Worm (Caenorhabditis elegans): ENCODE measurements around the gene ceh-7.

Gene ceh-7

DNA sequence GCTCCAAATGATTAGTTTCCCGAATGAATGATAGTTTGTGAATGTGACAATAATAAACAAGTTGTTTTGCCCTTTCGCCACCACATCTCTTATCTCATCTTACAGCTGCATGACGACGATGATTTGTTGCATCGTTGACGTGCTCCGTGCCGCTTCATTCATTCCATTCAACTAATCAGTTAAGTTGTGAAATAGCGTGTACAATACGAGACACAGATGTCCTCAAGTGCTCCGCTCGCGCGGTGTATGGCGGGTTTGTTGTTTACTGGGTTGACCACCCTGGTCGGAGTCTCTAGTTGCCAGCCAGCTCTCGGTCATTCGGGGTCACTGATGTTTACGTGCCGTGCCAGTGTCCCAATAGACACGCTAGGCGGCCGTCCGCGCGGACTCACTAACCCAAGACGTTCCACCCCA is 44.3 kb upstream of the ceh-7 start (continued):
- TF ChIP-seq dmd-6 (GFP tag; IDR thresholded peaks at IDR 0.05) = no peak
- TF ChIP-seq R02D3.7 (tag; optimal IDR thresholded peaks at IDR 0.05) = no peak
- peak; percentile 49 for TF ChIP-seq set-16 (GFP tag; IDR thresholded peaks at IDR 0.05)
- TF ChIP-seq daf-16 (GFP tag; optimal IDR thresholded peaks at IDR 0.05) = peak in 1 of 2 experiments; percentile 82
- TF ChIP-seq daf-16 (tag; optimal IDR thresholded peaks at IDR 0.05) = peak; percentile 98
- no peak for TF ChIP-seq nhr-102 (tag; optimal IDR thresholded peaks at IDR 0.05)
- TF ChIP-seq lim-7 (GFP tag; IDR thresholded peaks at IDR 0.05) = no peak
- TF ChIP-seq saeg-2 (GFP tag; IDR thresholded peaks at IDR 0.05) = no peak
- TF ChIP-seq T26A8.4 (GFP tag; IDR thresholded peaks at IDR 0.05) = peak; percentile 14; the same call in 1 of the 2 replicates
- TF ChIP-seq T20F7.1 (GFP tag; optimal IDR thresholded peaks at IDR 0.05) = no peak
- TF ChIP-seq lin-13 (GFP tag; optimal IDR thresholded peaks at IDR 0.05) = no peak
- no peak for TF ChIP-seq ceh-28 (tag; optimal IDR thresholded peaks at IDR 0.05)
- no peak for TF ChIP-seq ceh-32 (tag; optimal IDR thresholded peaks at IDR 0.05; ENCODE audit: poor library complexity)
- TF ChIP-seq unc-62 (GFP tag; optimal IDR thresholded peaks at IDR 0.05 in 1 of 2) = no peak
- no peak for TF ChIP-seq unc-62 (tag; optimal IDR thresholded peaks at IDR 0.05)
- TF ChIP-seq nhr-6 (tag; optimal IDR thresholded peaks at IDR 0.05) = no peak
- peak; percentile 38 for TF ChIP-seq nhr-28 (tag; optimal IDR thresholded peaks at IDR 0.05)
- TF ChIP-seq ceh-20 (GFP tag; IDR thresholded peaks at IDR 0.05) = no peak
- TF ChIP-seq ZK337.2 (GFP tag; IDR thresholded peaks at IDR 0.05) = no peak
- TF ChIP-seq nhr-111 (GFP tag; optimal IDR thresholded peaks at IDR 0.05) = no peak
- TF ChIP-seq zfp-2 (tag; optimal IDR thresholded peaks at IDR 0.05) = no peak
- TF ChIP-seq F44E2.7 (GFP tag; IDR thresholded peaks at IDR 0.05) = no peak
- TF ChIP-seq Y5F2A.4 (GFP tag; optimal IDR thresholded peaks at IDR 0.05) = no peak
- no peak for TF ChIP-seq fkh-10 (GFP tag; optimal IDR thresholded peaks at IDR 0.05)
- no peak for TF ChIP-seq D1046.2 (GFP tag; IDR thresholded peaks at IDR 0.05)
- TF ChIP-seq hlh-30 (tag; optimal IDR thresholded peaks at IDR 0.05; ENCODE audit: insufficient read depth) = peak; percentile 31
- TF ChIP-seq pha-4 (GFP tag; IDR thresholded peaks at IDR 0.05) = no peak
- no peak for TF ChIP-seq pha-4 (tag; optimal IDR thresholded peaks at IDR 0.05)
- no peak for TF ChIP-seq attf-4 (tag; optimal IDR thresholded peaks at IDR 0.05)
- TF ChIP-seq mxl-2 (GFP tag; conservative IDR thresholded peaks at IDR 0.05) = no peak
- TF ChIP-seq F26F4.8 (GFP tag; conservative IDR thresholded peaks at IDR 0.05) = no peak
- TF ChIP-seq hif-1 (tag; optimal IDR thresholded peaks at IDR 0.05) = peak in 1 of 2 experiments; percentile 33
- no peak for TF ChIP-seq dmd-8 (GFP tag; IDR thresholded peaks at IDR 0.05)
- TF ChIP-seq ces-1 (GFP tag; optimal IDR thresholded peaks at IDR 0.05) = no peak
- no peak for TF ChIP-seq pqm-1 (tag; optimal IDR thresholded peaks at IDR 0.05)
- TF ChIP-seq tag-97 (GFP tag; IDR thresholded peaks at IDR 0.05) = no peak
- no peak for TF ChIP-seq skn-1 (tag; optimal IDR thresholded peaks at IDR 0.05)
- TF ChIP-seq lin-1 (GFP tag; IDR thresholded peaks at IDR 0.05) = no peak
- TF ChIP-seq nhr-77 (tag; optimal IDR thresholded peaks at IDR 0.05) = no peak
- TF ChIP-seq egl-43 (GFP tag; IDR thresholded peaks at IDR 0.05) = 0 out of 2 replicates have a peak, but pooled peaks have one; percentile 71
- TF ChIP-seq ceh-82 (tag; optimal IDR thresholded peaks at IDR 0.05) = no peak
- no peak for TF ChIP-seq mes-2 (tag; optimal IDR thresholded peaks at IDR 0.05; ENCODE audit: poor library complexity, severe bottlenecking)
- no peak for TF ChIP-seq nhr-42 (GFP tag; IDR thresholded peaks at IDR 0.05)
- TF ChIP-seq lin-38 (GFP tag; IDR thresholded peaks at IDR 0.05) = no peak
- TF ChIP-seq Y75B8A.6 (GFP tag; IDR thresholded peaks at IDR 0.05) = no peak
- TF ChIP-seq gei-8 (GFP tag; optimal IDR thresholded peaks at IDR 0.05) = no peak
- no peak for TF ChIP-seq spr-3 (GFP tag; optimal IDR thresholded peaks at IDR 0.05)
- no peak for TF ChIP-seq F49E8.2 (tag; optimal IDR thresholded peaks at IDR 0.05; ENCODE audit: borderline replicate concordance)
- TF ChIP-seq lin-15B (tag; optimal IDR thresholded peaks at IDR 0.05) = no peak
- TF ChIP-seq hlh-11 (tag; optimal IDR thresholded peaks at IDR 0.05) = peak; percentile 33
